ENCODE assay signal across 1 fruit fly cellular context in the genomic region with DNA sequence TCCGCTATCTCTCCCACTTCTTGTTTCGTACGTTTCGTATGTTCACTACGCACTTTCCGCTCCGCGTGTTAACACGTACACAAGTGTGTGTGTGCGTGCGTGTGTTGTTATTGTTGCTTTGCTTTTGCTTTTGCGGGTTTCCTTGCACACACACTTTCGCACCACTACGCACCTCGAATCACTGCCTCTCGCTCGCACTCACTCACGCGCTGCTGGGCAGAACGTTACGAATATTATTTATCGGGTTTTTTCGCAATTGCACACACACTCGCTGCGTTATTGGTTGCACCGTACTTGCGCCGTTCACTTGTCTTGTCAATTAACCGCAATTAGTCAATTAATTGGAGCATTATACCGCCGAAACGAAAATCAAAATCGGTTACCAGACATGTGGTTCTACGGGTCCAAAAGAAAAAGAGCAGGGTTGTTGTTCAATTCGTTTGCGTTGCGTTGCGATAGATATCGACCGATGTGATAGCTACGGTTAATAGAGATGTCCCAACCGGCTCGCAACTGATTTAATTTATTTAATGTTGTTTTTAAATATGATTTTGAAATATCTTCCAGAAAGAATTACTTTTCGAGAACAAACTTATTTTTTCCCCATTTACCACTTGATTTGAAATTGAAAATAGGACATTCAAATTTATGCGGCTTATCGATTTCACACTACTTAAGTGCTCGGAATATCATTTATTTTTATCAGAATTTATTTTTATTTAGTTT.
A peak's percentile ranks its signal among the peaks of the same experiment; 100 is the strongest.
TF ChIP-seq lines count a peak whose summit lies in the region.

A gene (minus strand): TSS at position 395 of the 726 bp plus-strand sequence.

TF ChIP-seq in whole organism, embryonic, 481 proteins besides CTCF, POLR2A, EP300 and RAD21 (continued from another document and continues in another):
- peak; percentile 9; the same call in 1 of the 2 replicates for TF ChIP-seq CG32767 (GFP tag; IDR thresholded peaks at IDR 0.05; lab: Robert Waterston, UW)
- TF ChIP-seq CG7963 (GFP tag; IDR thresholded peaks at IDR 0.05; lab: Robert Waterston, UW; ENCODE audit: partially characterized antibody): peak; percentile 94
- peak; percentile 46 for TF ChIP-seq maf-S (GFP tag; optimal IDR thresholded peaks at IDR 0.05; lab: Kevin White, UChicago)
- no peak for TF ChIP-seq HHEX (GFP tag; optimal IDR thresholded peaks at IDR 0.05; lab: Kevin White, UChicago)
- TF ChIP-seq Jarid2 (GFP tag; optimal IDR thresholded peaks at IDR 0.05; lab: Kevin White, UChicago): no peak
- TF ChIP-seq Tbp (GFP tag; optimal IDR thresholded peaks at IDR 0.05; lab: Kevin White, UChicago): no peak
- peak; percentile 57 for TF ChIP-seq CG10654 (GFP tag; optimal IDR thresholded peaks at IDR 0.05; lab: Kevin White, UChicago)
- TF ChIP-seq repo (GFP tag; optimal IDR thresholded peaks at IDR 0.05; lab: Kevin White, UChicago): no peak
- no peak for TF ChIP-seq wek (GFP tag; optimal IDR thresholded peaks at IDR 0.05; lab: Kevin White, UChicago)
- peak; percentile 11 for TF ChIP-seq CG4328 (GFP tag; optimal IDR thresholded peaks at IDR 0.05; lab: Kevin White, UChicago)
- TF ChIP-seq bsh (GFP tag; optimal IDR thresholded peaks at IDR 0.05; lab: Kevin White, UChicago): peak in 1 of 2 experiments; percentile 59
- TF ChIP-seq ken (GFP tag; IDR thresholded peaks at IDR 0.05; lab: Robert Waterston, UW): peak; percentile 80
- TF ChIP-seq CG3995 (GFP tag; optimal IDR thresholded peaks at IDR 0.05; lab: Kevin White, UChicago): peak; percentile 50
- peak; percentile 67 for TF ChIP-seq HLH54F (GFP tag; optimal IDR thresholded peaks at IDR 0.05; lab: Kevin White, UChicago)
- no peak for TF ChIP-seq ham (GFP tag; IDR thresholded peaks at IDR 0.05; lab: Robert Waterston, UW)
- peak; percentile 84 for TF ChIP-seq E2f2 (GFP tag; IDR thresholded peaks at IDR 0.05; lab: Robert Waterston, UW)
- peak; percentile 57 for TF ChIP-seq grau (tag; optimal IDR thresholded peaks at IDR 0.05; lab: Kevin White, UChicago)
- TF ChIP-seq CG17361 (GFP tag; IDR thresholded peaks at IDR 0.05; lab: Robert Waterston, UW): peak; percentile 67; the same call in 2 of the 3 replicates
- peak; percentile 36 for TF ChIP-seq Meics (GFP tag; optimal IDR thresholded peaks at IDR 0.05; lab: Kevin White, UChicago)
- peak; percentile 94 for TF ChIP-seq Med (GFP tag; lab: Kevin White, UChicago)
- no peak for TF ChIP-seq pb (GFP tag; optimal IDR thresholded peaks at IDR 0.05; lab: Kevin White, UChicago)
- TF ChIP-seq Blimp-1 (GFP tag; optimal IDR thresholded peaks at IDR 0.05; lab: Kevin White, UChicago): peak; percentile 30
- TF ChIP-seq CG34224 (GFP tag; IDR thresholded peaks at IDR 0.05; lab: Robert Waterston, UW; ENCODE audit: partially characterized antibody): peak; percentile 91
- no peak for TF ChIP-seq prd (optimal IDR thresholded peaks at IDR 0.05; lab: Kevin White, UChicago)
- TF ChIP-seq prd (GFP tag; IDR thresholded peaks at IDR 0.05; lab: Robert Waterston, UW): peak; percentile 85
- no peak for TF ChIP-seq tap (tag; optimal IDR thresholded peaks at IDR 0.05; lab: Kevin White, UChicago)
- peak; percentile 80 for TF ChIP-seq H2.0 (GFP tag; IDR thresholded peaks at IDR 0.05; lab: Robert Waterston, UW)
- TF ChIP-seq Atf-2 (GFP tag; optimal IDR thresholded peaks at IDR 0.05; lab: Kevin White, UChicago): peak; percentile 41
- TF ChIP-seq CG1529 (GFP tag; optimal IDR thresholded peaks at IDR 0.05; lab: Kevin White, UChicago): no peak
- TF ChIP-seq CG9609 (GFP tag; optimal IDR thresholded peaks at IDR 0.05; lab: Kevin White, UChicago): peak; percentile 70
- peak; percentile 73; the same call in 2 of the 3 replicates for TF ChIP-seq zfh1 (GFP tag; IDR thresholded peaks at IDR 0.05; lab: Robert Waterston, UW)
- peak; percentile 67 for TF ChIP-seq Sox102F (GFP tag; optimal IDR thresholded peaks at IDR 0.05; lab: Kevin White, UChicago)
- peak; percentile 87 for TF ChIP-seq MESR4 (GFP tag; optimal IDR thresholded peaks at IDR 0.05; lab: Kevin White, UChicago)
- TF ChIP-seq ara (GFP tag; IDR thresholded peaks at IDR 0.05; lab: Robert Waterston, UW): peak; percentile 57; the same call in 1 of the 2 replicates
- TF ChIP-seq CG15514 (GFP tag; optimal IDR thresholded peaks at IDR 0.05; lab: Kevin White, UChicago): peak; percentile 58
- peak; percentile 47 for TF ChIP-seq dmrt99B (tag; optimal IDR thresholded peaks at IDR 0.05; lab: Kevin White, UChicago)
- no peak for TF ChIP-seq HLHmδ (GFP tag; optimal IDR thresholded peaks at IDR 0.05; lab: Kevin White, UChicago)
- TF ChIP-seq CG7928 (GFP tag; optimal IDR thresholded peaks at IDR 0.05; lab: Kevin White, UChicago): peak; percentile 16
- no peak for TF ChIP-seq Deaf1 (tag; optimal IDR thresholded peaks at IDR 0.05; lab: Kevin White, UChicago)
- TF ChIP-seq nom (GFP tag; optimal IDR thresholded peaks at IDR 0.05; lab: Kevin White, UChicago): no peak
- peak; percentile 93 for TF ChIP-seq hbn (GFP tag; IDR thresholded peaks at IDR 0.05; lab: Robert Waterston, UW; ENCODE audit: partially characterized antibody)
- no peak for TF ChIP-seq tll (GFP tag; optimal IDR thresholded peaks at IDR 0.05; lab: Kevin White, UChicago)
- TF ChIP-seq CG31365 (tag; optimal IDR thresholded peaks at IDR 0.05; lab: Kevin White, UChicago): no peak
- TF ChIP-seq CG8359 (GFP tag; optimal IDR thresholded peaks at IDR 0.05; lab: Kevin White, UChicago; ENCODE audit: borderline replicate concordance): no peak
- TF ChIP-seq CG6791 (GFP tag; IDR thresholded peaks at IDR 0.05; lab: Robert Waterston, UW; ENCODE audit: partially characterized antibody): peak; percentile 96
- TF ChIP-seq CrebB (tag; optimal IDR thresholded peaks at IDR 0.05; lab: Kevin White, UChicago): no peak
- TF ChIP-seq Dll (GFP tag; IDR thresholded peaks at IDR 0.05; lab: Robert Waterston, UW; ENCODE audit: partially characterized antibody): peak; percentile 89
- peak; percentile 97 for TF ChIP-seq Opbp (GFP tag; IDR thresholded peaks at IDR 0.05; lab: Robert Waterston, UW; ENCODE audit: partially characterized antibody)
- TF ChIP-seq gt (GFP tag; IDR thresholded peaks at IDR 0.05; lab: Robert Waterston, UW): 0 out of 2 replicates have a peak, but pooled peaks have one; percentile 29
- peak; percentile 87 for TF ChIP-seq Doc3 (GFP tag; IDR thresholded peaks at IDR 0.05; lab: Robert Waterston, UW; ENCODE audit: partially characterized antibody)
- peak; percentile 96 for TF ChIP-seq hb (GFP tag; IDR thresholded peaks at IDR 0.05; lab: Robert Waterston, UW; ENCODE audit: partially characterized antibody)
- TF ChIP-seq CG1603 (tag; optimal IDR thresholded peaks at IDR 0.05; lab: Kevin White, UChicago): peak; percentile 76
- TF ChIP-seq CG3847 (GFP tag; IDR thresholded peaks at IDR 0.05; lab: Robert Waterston, UW): peak; percentile 82
- TF ChIP-seq CG10274 (GFP tag; optimal IDR thresholded peaks at IDR 0.05; lab: Kevin White, UChicago): no peak
- peak; percentile 83 for TF ChIP-seq CG11456 (GFP tag; IDR thresholded peaks at IDR 0.05; lab: Robert Waterston, UW)
- peak; percentile 75 for TF ChIP-seq seq (GFP tag; IDR thresholded peaks at IDR 0.05; lab: Robert Waterston, UW)
- no peak for TF ChIP-seq kah (GFP tag; optimal IDR thresholded peaks at IDR 0.05; lab: Kevin White, UChicago)
- no peak for TF ChIP-seq CkIIα-i1 (GFP tag; IDR thresholded peaks at IDR 0.05; lab: Robert Waterston, UW)
- TF ChIP-seq chn (GFP tag; optimal IDR thresholded peaks at IDR 0.05; lab: Kevin White, UChicago): peak; percentile 72
- TF ChIP-seq CG43689 (GFP tag; IDR thresholded peaks at IDR 0.05; lab: Robert Waterston, UW): no peak
- peak; percentile 31; the same call in 1 of the 2 replicates for TF ChIP-seq aop (GFP tag; IDR thresholded peaks at IDR 0.05; lab: Robert Waterston, UW)
- TF ChIP-seq D19A (tag; optimal IDR thresholded peaks at IDR 0.05; lab: Kevin White, UChicago): peak; percentile 28
- peak; percentile 66 for TF ChIP-seq Dref (GFP tag; IDR thresholded peaks at IDR 0.05; lab: Robert Waterston, UW)
- TF ChIP-seq eve (GFP tag; optimal IDR thresholded peaks at IDR 0.05; lab: Kevin White, UChicago): no peak
- peak; percentile 48 for TF ChIP-seq cato (GFP tag; optimal IDR thresholded peaks at IDR 0.05; lab: Kevin White, UChicago; ENCODE audit: borderline replicate concordance)
- peak; percentile 11 for TF ChIP-seq emc (GFP tag; optimal IDR thresholded peaks at IDR 0.05; lab: Kevin White, UChicago)
- TF ChIP-seq az2 (GFP tag; optimal IDR thresholded peaks at IDR 0.05; lab: Kevin White, UChicago): peak; percentile 66
- TF ChIP-seq CG17328 (GFP tag; IDR thresholded peaks at IDR 0.05; lab: Robert Waterston, UW): peak; percentile 70
- TF ChIP-seq Sry-δ (GFP tag; optimal IDR thresholded peaks at IDR 0.05; lab: Kevin White, UChicago): peak; percentile 92
- no peak for TF ChIP-seq Hr39 (optimal IDR thresholded peaks at IDR 0.05; lab: Kevin White, UChicago)
- no peak for TF ChIP-seq Elba2 (GFP tag; optimal IDR thresholded peaks at IDR 0.05; lab: Kevin White, UChicago)
- peak; percentile 65 for TF ChIP-seq CG2129 (GFP tag; IDR thresholded peaks at IDR 0.05; lab: Robert Waterston, UW; ENCODE audit: partially characterized antibody)
- peak; percentile 67 for TF ChIP-seq CG2712 (tag; optimal IDR thresholded peaks at IDR 0.05; lab: Kevin White, UChicago)
- TF ChIP-seq CHES-1-like (GFP tag; optimal IDR thresholded peaks at IDR 0.05; lab: Kevin White, UChicago): peak; percentile 37
- no peak for TF ChIP-seq abd-A (tag; optimal IDR thresholded peaks at IDR 0.05; lab: Kevin White, UChicago)
- TF ChIP-seq NK7.1 (GFP tag; optimal IDR thresholded peaks at IDR 0.05; lab: Kevin White, UChicago): peak; percentile 12
- no peak for TF ChIP-seq ac (GFP tag; optimal IDR thresholded peaks at IDR 0.05; lab: Kevin White, UChicago)
- TF ChIP-seq salm (tag; optimal IDR thresholded peaks at IDR 0.05; lab: Kevin White, UChicago): no peak
- TF ChIP-seq amos (GFP tag; IDR thresholded peaks at IDR 0.05; lab: Robert Waterston, UW; ENCODE audit: partially characterized antibody): peak; percentile 98; the same call in 1 of the 2 replicates
- no peak for TF ChIP-seq CG31388 (GFP tag; optimal IDR thresholded peaks at IDR 0.05; lab: Kevin White, UChicago)
- TF ChIP-seq CG17912 (GFP tag; optimal IDR thresholded peaks at IDR 0.05; lab: Kevin White, UChicago): no peak
- TF ChIP-seq tup (GFP tag; optimal IDR thresholded peaks at IDR 0.05; lab: Kevin White, UChicago): peak; percentile 38
- TF ChIP-seq Eip74EF (GFP tag; optimal IDR thresholded peaks at IDR 0.05; lab: Kevin White, UChicago): no peak
- TF ChIP-seq sd (tag; optimal IDR thresholded peaks at IDR 0.05; lab: Kevin White, UChicago): peak; percentile 23
- peak; percentile 53 for TF ChIP-seq CG15601 (tag; optimal IDR thresholded peaks at IDR 0.05; lab: Kevin White, UChicago)
- TF ChIP-seq CG12219 (GFP tag; optimal IDR thresholded peaks at IDR 0.05; lab: Kevin White, UChicago): no peak
- TF ChIP-seq knrl (GFP tag; IDR thresholded peaks at IDR 0.05; lab: Robert Waterston, UW; ENCODE audit: partially characterized antibody): peak; percentile 97
- TF ChIP-seq CG6765 (GFP tag; optimal IDR thresholded peaks at IDR 0.05; lab: Kevin White, UChicago): no peak
- peak; percentile 1 for TF ChIP-seq CG30431 (GFP tag; optimal IDR thresholded peaks at IDR 0.05; lab: Kevin White, UChicago)
- TF ChIP-seq Vsx1 (GFP tag; optimal IDR thresholded peaks at IDR 0.05; lab: Kevin White, UChicago): no peak
- TF ChIP-seq Dip3 (GFP tag; optimal IDR thresholded peaks at IDR 0.05; lab: Kevin White, UChicago): peak; percentile 69
- TF ChIP-seq exex (tag; optimal IDR thresholded peaks at IDR 0.05; lab: Kevin White, UChicago): peak; percentile 4
- peak; percentile 98 for TF ChIP-seq CG3281 (GFP tag; optimal IDR thresholded peaks at IDR 0.05; lab: Kevin White, UChicago)
- peak; percentile 96 for TF ChIP-seq CG2116 (GFP tag; optimal IDR thresholded peaks at IDR 0.05; lab: Kevin White, UChicago)
- TF ChIP-seq CG8089 (GFP tag; optimal IDR thresholded peaks at IDR 0.05; lab: Kevin White, UChicago): peak; percentile 35
- peak; percentile 63 for TF ChIP-seq tx (GFP tag; optimal IDR thresholded peaks at IDR 0.05; lab: Kevin White, UChicago)
- peak; percentile 47 for TF ChIP-seq unpg (GFP tag; optimal IDR thresholded peaks at IDR 0.05; lab: Kevin White, UChicago)
- peak; percentile 70 for TF ChIP-seq pho (GFP tag; optimal IDR thresholded peaks at IDR 0.05; lab: Kevin White, UChicago)
- TF ChIP-seq Awh (GFP tag; IDR thresholded peaks at IDR 0.05; lab: Robert Waterston, UW): peak; percentile 53
- TF ChIP-seq CG7786 (GFP tag; optimal IDR thresholded peaks at IDR 0.05; lab: Kevin White, UChicago): peak; percentile 44
- no peak for TF ChIP-seq ftz-f1 (GFP tag; optimal IDR thresholded peaks at IDR 0.05; lab: Kevin White, UChicago)
- peak; percentile 49 for TF ChIP-seq Dek (tag; optimal IDR thresholded peaks at IDR 0.05; lab: Kevin White, UChicago)
- TF ChIP-seq BEAF-32 (GFP tag; optimal IDR thresholded peaks at IDR 0.05; lab: Kevin White, UChicago): peak; percentile 97
- no peak for TF ChIP-seq CG4360 (GFP tag; IDR thresholded peaks at IDR 0.05; lab: Robert Waterston, UW)
- peak; percentile 96 for TF ChIP-seq cg (GFP tag; optimal IDR thresholded peaks at IDR 0.05; lab: Kevin White, UChicago)
- TF ChIP-seq CG17385 (GFP tag; optimal IDR thresholded peaks at IDR 0.05; lab: Kevin White, UChicago): peak; percentile 43
- TF ChIP-seq gcm (GFP tag; optimal IDR thresholded peaks at IDR 0.05; lab: Kevin White, UChicago): peak; percentile 16
- TF ChIP-seq CG12104 (GFP tag; optimal IDR thresholded peaks at IDR 0.05; lab: Kevin White, UChicago): peak; percentile 19
- TF ChIP-seq CG13287 (GFP tag; IDR thresholded peaks at IDR 0.05; lab: Robert Waterston, UW; ENCODE audit: partially characterized antibody): peak; percentile 92
- TF ChIP-seq pfk (GFP tag; optimal IDR thresholded peaks at IDR 0.05; lab: Kevin White, UChicago): no peak
- peak; percentile 25 for TF ChIP-seq D19B (GFP tag; optimal IDR thresholded peaks at IDR 0.05; lab: Kevin White, UChicago)
- TF ChIP-seq sc (optimal IDR thresholded peaks at IDR 0.05; lab: Kevin White, UChicago): no peak
- TF ChIP-seq sc (GFP tag; optimal IDR thresholded peaks at IDR 0.05; lab: Kevin White, UChicago): no peak
- peak; percentile 51 for TF ChIP-seq CG1647 (GFP tag; optimal IDR thresholded peaks at IDR 0.05; lab: Kevin White, UChicago)
- TF ChIP-seq CG42726 (GFP tag; IDR thresholded peaks at IDR 0.05; lab: Robert Waterston, UW; ENCODE audit: partially characterized antibody): peak; percentile 97
- peak; percentile 46; the same call in 1 of the 2 replicates for TF ChIP-seq Taf1 (GFP tag; IDR thresholded peaks at IDR 0.05; lab: Robert Waterston, UW)
- peak; percentile 55 for TF ChIP-seq Dad (GFP tag; optimal IDR thresholded peaks at IDR 0.05; lab: Kevin White, UChicago)
- peak; percentile 50 for TF ChIP-seq ewg (GFP tag; optimal IDR thresholded peaks at IDR 0.05; lab: Kevin White, UChicago)
- TF ChIP-seq CG4424 (GFP tag; optimal IDR thresholded peaks at IDR 0.05; lab: Kevin White, UChicago): peak; percentile 76
- TF ChIP-seq kni (GFP tag; optimal IDR thresholded peaks at IDR 0.05; lab: Kevin White, UChicago): no peak
